Worm (Caenorhabditis elegans) whole organism, mixed stage, embryonic: ENCODE results near the gene crls-1.

Experiments used
- M03D4.4 ChIP-seq: sonication (generic microtip); optimal IDR thresholded peaks from 2 replicates; lab custom pipeline; 2017; ENCODE audit warnings: mild to moderate bottlenecking, missing genetic modification characterization, missing compliant biosample characterization
- bed-3 ChIP-seq: fragments of 200-800 bp; sonication (Bioruptor generic); optimal IDR thresholded peaks from 3 replicates; lab custom pipeline; 2018; ENCODE audit warnings: mild to moderate bottlenecking, missing genetic modification characterization, moderate library complexity, missing compliant biosample characterization
- blmp-1 ChIP-seq: fragments of 150-350 bp; optimal IDR thresholded peaks from 2 replicates; lab custom pipeline; 2014; ENCODE audit warnings: missing biosample characterization, missing genetic modification characterization
- ceh-39 ChIP-seq: fragments of 150-350 bp; optimal IDR thresholded peaks from 2 replicates; lab custom pipeline; 2014; ENCODE audit warnings: missing biosample characterization, missing genetic modification characterization
- ceh-43 ChIP-seq: fragments of 200-800 bp; sonication (Bioruptor generic); optimal IDR thresholded peaks from 2 replicates; lab custom pipeline; 2018; ENCODE audit warnings: mild to moderate bottlenecking, missing genetic modification characterization, moderate library complexity, missing compliant biosample characterization
- ceh-83 ChIP-seq: fragments of 200-800 bp; sonication (Bioruptor generic); optimal IDR thresholded peaks from 2 replicates; lab custom pipeline; 2018; ENCODE audit warnings: mild to moderate bottlenecking, missing genetic modification characterization, missing compliant biosample characterization
- ces-1 ChIP-seq: fragments of 150-350 bp; optimal IDR thresholded peaks from 2 replicates; lab custom pipeline; 2014; ENCODE audit warnings: missing biosample characterization, missing genetic modification reagents, missing genetic modification characterization
- cnd-1 ChIP-seq: fragments of 200-800 bp; sonication (Bioruptor generic); optimal IDR thresholded peaks from 2 replicates; lab custom pipeline; 2018; ENCODE audit warnings: mild to moderate bottlenecking, missing genetic modification characterization, missing compliant biosample characterization
- drap-1 ChIP-seq: fragments of 200-800 bp; sonication (Bioruptor generic); optimal IDR thresholded peaks from 3 replicates; lab custom pipeline; 2018; ENCODE audit warnings: mild to moderate bottlenecking, missing genetic modification characterization, missing compliant biosample characterization
- elt-1 ChIP-seq: sonication (generic microtip); optimal IDR thresholded peaks from 2 replicates; lab custom pipeline; 2017; ENCODE audit warnings: missing genetic modification characterization, mild to moderate bottlenecking, missing compliant biosample characterization, antibody characterized with exemption, moderate library complexity, borderline replicate concordance; ENCODE audit not compliant: insufficient read depth
- elt-3 ChIP-seq: fragments of 150-350 bp; optimal IDR thresholded peaks from 2 replicates; lab custom pipeline; 2014; ENCODE audit warnings: missing biosample characterization, missing genetic modification characterization
- flh-1 ChIP-seq: fragments of 200-800 bp; sonication (Bioruptor generic); optimal IDR thresholded peaks from 2 replicates; lab custom pipeline; 2018; ENCODE audit warnings: mild to moderate bottlenecking, missing genetic modification characterization, moderate library complexity, missing compliant biosample characterization
- ham-2 ChIP-seq: fragments of 200-800 bp; sonication (Bioruptor generic); optimal IDR thresholded peaks from 2 replicates; lab custom pipeline; 2018; ENCODE audit warnings: mild to moderate bottlenecking, missing genetic modification characterization, missing compliant biosample characterization
- lin-13 ChIP-seq: fragments of 150-350 bp; optimal IDR thresholded peaks from 2 replicates; lab custom pipeline; 2014; ENCODE audit warnings: missing biosample characterization, missing genetic modification characterization
- lin-32 ChIP-seq: fragments of 200-800 bp; sonication (Bioruptor generic); optimal IDR thresholded peaks from 2 replicates; lab custom pipeline; 2018; ENCODE audit warnings: mild to moderate bottlenecking, missing genetic modification characterization, missing compliant biosample characterization
- lsy-2 ChIP-seq: fragments of 150-350 bp; optimal IDR thresholded peaks from 2 replicates; lab custom pipeline; 2014; ENCODE audit warnings: missing biosample characterization, missing genetic modification characterization
- mep-1 ChIP-seq: fragments of 150-350 bp; optimal IDR thresholded peaks from 2 replicates; lab custom pipeline; 2017; ENCODE audit warnings: missing biosample characterization, missing genetic modification reagents, missing genetic modification characterization, inconsistent platforms
- mls-2 ChIP-seq: sonication (generic microtip); optimal IDR thresholded peaks from 2 replicates; lab custom pipeline; 2016; ENCODE audit warnings: mild to moderate bottlenecking, missing genetic modification characterization, moderate library complexity, missing compliant biosample characterization
- nhr-12 ChIP-seq: fragments of 150-350 bp; optimal IDR thresholded peaks from 2 replicates; lab custom pipeline; 2014; ENCODE audit warnings: missing biosample characterization, missing genetic modification characterization
- nhr-2 ChIP-seq: fragments of 150-350 bp; optimal IDR thresholded peaks from 2 replicates; lab custom pipeline; 2014; ENCODE audit warnings: missing biosample characterization, missing genetic modification characterization
- pha-4 ChIP-seq: fragments of 150-350 bp; optimal IDR thresholded peaks from 2 replicates; lab custom pipeline; 2018; ENCODE audit warnings: missing biosample characterization, missing genetic modification reagents, missing genetic modification characterization
- sem-2 ChIP-seq: fragments of 200-800 bp; sonication (Bioruptor generic); optimal IDR thresholded peaks from 2 replicates; lab custom pipeline; 2018; ENCODE audit warnings: mild to moderate bottlenecking, missing genetic modification characterization, missing compliant biosample characterization
- snpc-4 ChIP-seq: fragments of 150-350 bp; optimal IDR thresholded peaks from 2 replicates; lab custom pipeline; 2014; ENCODE audit warnings: missing biosample characterization, missing genetic modification characterization
- sptf-1 ChIP-seq: sonication (generic microtip); optimal IDR thresholded peaks from 2 replicates; lab custom pipeline; 2017; ENCODE audit warnings: mild to moderate bottlenecking, missing genetic modification characterization, moderate library complexity, missing compliant biosample characterization
- tbx-8 ChIP-seq: fragments of 200-800 bp; sonication (Bioruptor generic); optimal IDR thresholded peaks from 2 replicates; lab custom pipeline; 2018; ENCODE audit warnings: mild to moderate bottlenecking, missing genetic modification characterization, moderate library complexity, missing compliant biosample characterization
- unc-120 ChIP-seq: sonication (generic microtip); optimal IDR thresholded peaks from 2 replicates; lab custom pipeline; 2017; ENCODE audit warnings: missing genetic modification characterization, missing compliant biosample characterization; ENCODE audit not compliant: poor library complexity, severe bottlenecking
- unc-39 ChIP-seq: fragments of 150-350 bp; optimal IDR thresholded peaks from 2 replicates; lab custom pipeline; 2014; ENCODE audit warnings: missing biosample characterization, missing genetic modification characterization
- unc-62 ChIP-seq: fragments of 150-350 bp; optimal IDR thresholded peaks from 2 replicates; lab custom pipeline; 2014; ENCODE audit warnings: missing biosample characterization, missing genetic modification reagents, missing genetic modification characterization
- zip-8 ChIP-seq: fragments of 150-350 bp; optimal IDR thresholded peaks from 2 replicates; lab custom pipeline; 2014; ENCODE audit warnings: missing biosample characterization, missing genetic modification characterization
- ztf-11 ChIP-seq: fragments of 150-350 bp; optimal IDR thresholded peaks from 2 replicates; lab custom pipeline; 2014; ENCODE audit warnings: missing biosample characterization, missing genetic modification characterization

crls-1 gene

ce11 chrIII:909540-909939 lies at the start of gene crls-1:
Gene crls-1, minus strand, starts transcription at chrIII:909902.
- TF ChIP-seq elt-3 (tag; lab: Kevin White, UChicago) (no peak), lin-13 (tag; lab: Kevin White, UChicago) (no peak), ceh-83 (GFP tag; lab: Kevin White, UChicago) (no peak), sptf-1 (tag; lab: Kevin White, UChicago) (no peak), sem-2 (GFP tag; lab: Kevin White, UChicago) (no peak), ham-2 (GFP tag; lab: Kevin White, UChicago) (no peak), unc-120 (no peak), nhr-12 (tag; lab: Kevin White, UChicago) (no peak), flh-1 (GFP tag; lab: Kevin White, UChicago) (no peak), zip-8 (tag; lab: Kevin White, UChicago) (no peak), ceh-39 (tag; lab: Kevin White, UChicago) (no peak), cnd-1 (tag; lab: Kevin White, UChicago) (no peak), mep-1 (tag; lab: Kevin White, UChicago) (no peak), ceh-43 (GFP tag; lab: Kevin White, UChicago) (no peak), ztf-11 (no peak), pha-4 (tag; lab: Kevin White, UChicago) (no peak), elt-1 (tag; lab: Kevin White, UChicago) (no peak)

ce11 chrIII:955981-956380 lies 46.3 kb upstream of the crls-1 start, which contains the start of gene fbxa-54:
Gene fbxa-54, plus strand, starts transcription at chrIII:956334.
- TF ChIP-seq ces-1 (no peak), elt-3 (tag; lab: Kevin White, UChicago) (no peak), sptf-1 (tag; lab: Kevin White, UChicago) (no peak), ztf-11 (no peak), lin-32 (GFP tag; lab: Kevin White, UChicago) (no peak), mls-2 (tag; lab: Kevin White, UChicago) (no peak), sem-2 (GFP tag; lab: Kevin White, UChicago) (no peak), snpc-4 (tag; lab: Kevin White, UChicago) (no peak), zip-8 (tag; lab: Kevin White, UChicago) (no peak), ceh-39 (tag; lab: Kevin White, UChicago) (no peak), lsy-2 (tag; lab: Kevin White, UChicago) (no peak), cnd-1 (tag; lab: Kevin White, UChicago) (no peak)

ce11 chrIII:954553-954952 lies 44.9 kb upstream of the crls-1 start, which contains the start of the genes T12B5.15 and T12B5.14:
Gene T12B5.15, minus strand, starts transcription at chrIII:954653.
Gene T12B5.14, plus strand, starts transcription at chrIII:954873.
- no peak for TF ChIP-seq elt-3 (tag; lab: Kevin White, UChicago)
- no peak for TF ChIP-seq lsy-2 (tag; lab: Kevin White, UChicago)
- no peak for TF ChIP-seq zip-8 (tag; lab: Kevin White, UChicago)
- no peak for TF ChIP-seq pha-4 (tag; lab: Kevin White, UChicago)
- TF ChIP-seq lin-13 (tag; lab: Kevin White, UChicago), result no peak
- TF ChIP-seq ces-1, result no peak
- TF ChIP-seq blmp-1 (tag; lab: Kevin White, UChicago), result no peak
- no peak for TF ChIP-seq ceh-43 (GFP tag; lab: Kevin White, UChicago)
- no peak for TF ChIP-seq snpc-4 (tag; lab: Kevin White, UChicago)
- TF ChIP-seq ceh-83 (GFP tag; lab: Kevin White, UChicago), result no peak
- no peak for TF ChIP-seq mep-1 (tag; lab: Kevin White, UChicago)
- TF ChIP-seq mls-2 (tag; lab: Kevin White, UChicago), result no peak
- TF ChIP-seq nhr-2, result no peak
- TF ChIP-seq tbx-8 (GFP tag; lab: Kevin White, UChicago), result no peak
- TF ChIP-seq M03D4.4 (tag; lab: Kevin White, UChicago), result no peak
- TF ChIP-seq cnd-1 (tag; lab: Kevin White, UChicago), result no peak
- TF ChIP-seq bed-3 (GFP tag; lab: Kevin White, UChicago), result no peak
- TF ChIP-seq unc-39 (tag; lab: Kevin White, UChicago), result no peak
- TF ChIP-seq drap-1 (GFP tag; lab: Kevin White, UChicago), result no peak
- TF ChIP-seq, all 35 proteins: peak for 0

- peak; percentile 52 for TF ChIP-seq ces-1
- TF ChIP-seq unc-62 (GFP tag; lab: Kevin White, UChicago), result no peak
- no peak for TF ChIP-seq sem-2 (GFP tag; lab: Kevin White, UChicago)
- TF ChIP-seq unc-120, result peak; percentile 68
- no peak for TF ChIP-seq ham-2 (GFP tag; lab: Kevin White, UChicago)
These were observed 42.5 kb upstream of the crls-1 start, which contains the start of gene fbxa-10 for ce11 chrIII:952184-952583. Gene fbxa-10, plus strand, starts transcription at chrIII:952390.
